Worm (Caenorhabditis elegans) whole organism, late embryonic: Measurements from ENCODE around the gene tre-4.
A peak's percentile ranks its signal among the peaks of the same experiment; 100 is the strongest.

Source experiments
- C08G9.2 ChIP-seq: sonication (generic microtip); optimal IDR thresholded peaks from 2 replicates; lab custom pipeline; 2016; ENCODE audit warnings: mild to moderate bottlenecking, missing genetic modification characterization, moderate library complexity, missing compliant biosample characterization
- F13H6.1 ChIP-seq: sonication (generic microtip); optimal IDR thresholded peaks from 2 replicates; lab custom pipeline; 2016; ENCODE audit warnings: missing genetic modification characterization, missing compliant biosample characterization
- K09A11.1 ChIP-seq: sonication (generic microtip); optimal IDR thresholded peaks from 2 replicates; lab custom pipeline; 2017; ENCODE audit warnings: antibody characterized with exemption, mild to moderate bottlenecking, missing genetic modification characterization, missing compliant biosample characterization; ENCODE audit not compliant: insufficient read depth
- T23F11.4 ChIP-seq: fragments of 200-800 bp; sonication (Bioruptor generic); optimal IDR thresholded peaks from 2 replicates; lab custom pipeline; 2018; ENCODE audit warnings: mild to moderate bottlenecking, missing genetic modification characterization, missing compliant biosample characterization
- ahr-1 ChIP-seq: sonication (generic microtip); optimal IDR thresholded peaks from 2 replicates; lab custom pipeline; 2016; ENCODE audit warnings: missing genetic modification characterization, missing compliant biosample characterization
- ceh-14 ChIP-seq: sonication (generic microtip); optimal IDR thresholded peaks from 2 replicates; lab custom pipeline; 2016; ENCODE audit warnings: missing genotype, missing genetic modification characterization, missing compliant biosample characterization
- ceh-19 ChIP-seq: fragments of 200-800 bp; sonication (Bioruptor generic); optimal IDR thresholded peaks from 2 replicates; lab custom pipeline; 2018; ENCODE audit warnings: mild to moderate bottlenecking, missing genetic modification characterization, missing compliant biosample characterization
- ceh-31 ChIP-seq: sonication (generic microtip); optimal IDR thresholded peaks from 2 replicates; lab custom pipeline; 2016; ENCODE audit warnings: missing genetic modification characterization, missing compliant biosample characterization
- ceh-48 ChIP-seq: sonication (generic microtip); optimal IDR thresholded peaks from 2 replicates; lab custom pipeline; 2016; ENCODE audit warnings: missing genetic modification characterization, inconsistent platforms, missing compliant biosample characterization
- elt-2 ChIP-seq: sonication (generic microtip); optimal IDR thresholded peaks from 2 replicates; lab custom pipeline; 2016; ENCODE audit warnings: missing genetic modification reagents, missing genetic modification characterization, missing compliant biosample characterization
- eyg-1 ChIP-seq: sonication (generic microtip); optimal IDR thresholded peaks from 2 replicates; lab custom pipeline; 2016; ENCODE audit warnings: missing genotype, missing genetic modification characterization, missing compliant biosample characterization
- fax-1 ChIP-seq: sonication (generic microtip); optimal IDR thresholded peaks from 2 replicates; lab custom pipeline; 2016; ENCODE audit warnings: missing genotype, missing genetic modification characterization, missing compliant biosample characterization
- gmeb-2 ChIP-seq: sonication (generic microtip); optimal IDR thresholded peaks from 2 replicates; lab custom pipeline; 2016; ENCODE audit warnings: missing genetic modification characterization, inconsistent platforms, missing compliant biosample characterization
- hlh-13 ChIP-seq: fragments of 200-800 bp; sonication (Bioruptor generic); optimal IDR thresholded peaks from 2 replicates; lab custom pipeline; 2018; ENCODE audit warnings: mild to moderate bottlenecking, missing genetic modification characterization, missing compliant biosample characterization
- hlh-15 ChIP-seq: sonication (generic microtip); optimal IDR thresholded peaks from 2 replicates; lab custom pipeline; 2016; ENCODE audit warnings: missing genetic modification characterization, missing compliant biosample characterization
- hlh-8 ChIP-seq: sonication (generic microtip); optimal IDR thresholded peaks from 2 replicates; lab custom pipeline; 2016; ENCODE audit warnings: missing genotype, missing genetic modification characterization, missing compliant biosample characterization
- lin-11 ChIP-seq: fragments of 200-800 bp; sonication (Bioruptor generic); optimal IDR thresholded peaks from 2 replicates; lab custom pipeline; 2018; ENCODE audit warnings: mild to moderate bottlenecking, missing genetic modification characterization, missing compliant biosample characterization
- nfya-1 ChIP-seq: sonication (generic microtip); optimal IDR thresholded peaks from 2 replicates; lab custom pipeline; 2017; ENCODE audit warnings: missing genetic modification characterization, mild to moderate bottlenecking, missing compliant biosample characterization, antibody characterized with exemption, moderate library complexity
- npax-4 ChIP-seq: sonication (generic microtip); optimal IDR thresholded peaks from 2 replicates; lab custom pipeline; 2016; ENCODE audit warnings: missing genetic modification characterization, missing compliant biosample characterization
- odd-2 ChIP-seq: sonication (generic microtip); optimal IDR thresholded peaks from 2 replicates; lab custom pipeline; 2017; ENCODE audit warnings: antibody characterized with exemption, mild to moderate bottlenecking, missing genetic modification characterization, missing compliant biosample characterization
- pha-4 ChIP-seq: fragments of 150-350 bp; optimal IDR thresholded peaks from 2 replicates; lab custom pipeline; 2018; ENCODE audit warnings: missing biosample characterization, missing genetic modification reagents, missing genetic modification characterization
- pqm-1 ChIP-seq: sonication (generic microtip); optimal IDR thresholded peaks from 2 replicates; lab custom pipeline; 2016; ENCODE audit warnings: missing genetic modification characterization, missing compliant biosample characterization
- pros-1 ChIP-seq: fragments of 150-350 bp; optimal IDR thresholded peaks from 2 replicates; lab custom pipeline; 2014; ENCODE audit warnings: missing biosample characterization, missing genetic modification reagents, missing genetic modification characterization
- rnt-1 ChIP-seq: sonication (generic microtip); optimal IDR thresholded peaks from 2 replicates; lab custom pipeline; 2016; ENCODE audit warnings: missing genetic modification characterization, missing compliant biosample characterization
- sdc-2 ChIP-seq: sonication (generic microtip); optimal IDR thresholded peaks from 2 replicates; lab custom pipeline; 2016; ENCODE audit warnings: missing genotype, missing genetic modification characterization, missing compliant biosample characterization
- sox-4 ChIP-seq: sonication (generic microtip); optimal IDR thresholded peaks from 2 replicates; lab custom pipeline; 2017; ENCODE audit warnings: mild to moderate bottlenecking, missing genetic modification characterization, inconsistent platforms, missing compliant biosample characterization
- syd-9 ChIP-seq: sonication (generic microtip); optimal IDR thresholded peaks from 2 replicates; lab custom pipeline; 2016; ENCODE audit warnings: mild to moderate bottlenecking, missing genetic modification characterization, moderate library complexity, missing compliant biosample characterization
- ttx-3 ChIP-seq: sonication (generic microtip); optimal IDR thresholded peaks from 2 replicates; lab custom pipeline; 2016; ENCODE audit warnings: missing genetic modification reagents, missing genetic modification characterization, missing compliant biosample characterization
- unc-3 ChIP-seq, 2 experiments: fragments of 200-800 bp in 1 of 2; sonication (Bioruptor generic) in 1 of 2; sonication (generic microtip) in 1 of 2; conservative IDR thresholded peaks in 1 of 2; optimal IDR thresholded peaks in 1 of 2; 2 replicates each; pipeline versions ENCODE4 v1.3.6 to Lab custom; 2016 to 2022; ENCODE audit warnings: missing compliant biosample characterization in 2 of 2, missing genetic modification characterization in 2 of 2, missing genetic modification reagents in 1 of 2
- unc-42 ChIP-seq: sonication (generic microtip); optimal IDR thresholded peaks from 2 replicates; lab custom pipeline; 2016; ENCODE audit warnings: missing genotype, missing genetic modification characterization, missing compliant biosample characterization
- unc-55 ChIP-seq: sonication (generic microtip); optimal IDR thresholded peaks from 2 replicates; lab custom pipeline; 2017; ENCODE audit warnings: missing biosample characterization, missing genetic modification reagents, missing genetic modification characterization
- unc-86 ChIP-seq: sonication (generic microtip); optimal IDR thresholded peaks from 2 replicates; lab custom pipeline; 2016; ENCODE audit warnings: missing genetic modification characterization, missing compliant biosample characterization
- zip-5 ChIP-seq: sonication (generic microtip); optimal IDR thresholded peaks from 2 replicates; lab custom pipeline; 2016; ENCODE audit warnings: missing genetic modification characterization, missing compliant biosample characterization
- ztf-16 ChIP-seq: sonication (generic microtip); optimal IDR thresholded peaks from 2 replicates; lab custom pipeline; 2017; ENCODE audit warnings: missing genetic modification characterization, missing compliant biosample characterization

tre-4 gene

DNA sequence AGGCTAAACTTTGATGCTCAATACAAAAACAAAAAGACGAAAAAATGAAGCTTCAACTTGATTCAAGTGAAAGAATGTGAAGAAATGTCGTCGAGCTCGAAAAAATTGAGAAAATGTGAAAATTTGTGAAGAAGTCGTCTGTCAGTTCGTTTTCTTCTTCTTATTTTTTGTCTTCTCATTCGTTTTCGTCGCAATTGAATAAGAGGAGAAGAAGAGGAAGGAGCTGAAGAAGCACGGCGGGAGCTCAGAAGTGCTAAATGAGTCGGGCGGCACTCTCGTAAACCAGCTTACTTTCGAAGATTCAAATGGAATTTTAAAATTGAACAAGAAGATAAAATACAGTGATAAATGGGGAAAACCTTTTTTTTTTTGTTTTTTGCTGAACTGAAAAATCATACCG is 33.2 kb downstream of the tre-4 start:
- TF ChIP-seq ztf-16 (tag; lab: Kevin White, UChicago): no peak
- TF ChIP-seq K09A11.1 (tag; lab: Kevin White, UChicago): no peak
- no peak for TF ChIP-seq rnt-1
- TF ChIP-seq unc-42 (tag; lab: Kevin White, UChicago): peak; percentile 5
- no peak for TF ChIP-seq sox-4 (tag; lab: Kevin White, UChicago)

ce11 chrX:13506043-13506442 is 34.1 kb downstream of the tre-4 start:
- no peak for TF ChIP-seq odd-2 (tag; lab: Kevin White, UChicago)
- TF ChIP-seq ceh-31 (tag; lab: Kevin White, UChicago): peak; percentile 8
- TF ChIP-seq unc-42 (tag; lab: Kevin White, UChicago): peak; percentile 42
- TF ChIP-seq T23F11.4 (GFP tag; lab: Kevin White, UChicago): no peak

ce11 chrX:13506493-13506892 is 34.5 kb downstream of the tre-4 start:
- TF ChIP-seq elt-2 (no peak), eyg-1 (tag; lab: Kevin White, UChicago) (no peak), C08G9.2 (no peak), ceh-14 (tag; lab: Kevin White, UChicago) (no peak), unc-86 (tag; lab: Kevin White, UChicago) (no peak), ceh-19 (GFP tag; lab: Kevin White, UChicago) (no peak), unc-55 (GFP tag; lab: Kevin White, UChicago) (no peak), ceh-48 (no peak), pros-1 (tag; lab: Kevin White, UChicago) (no peak), ahr-1 (tag; lab: Kevin White, UChicago) (no peak), zip-5 (no peak), hlh-8 (tag; lab: Kevin White, UChicago) (no peak), odd-2 (tag; lab: Kevin White, UChicago) (no peak), lin-11 (tag; lab: Kevin White, UChicago) (no peak), unc-3 (GFP tag; conservative IDR thresholded peaks at IDR 0.05; lab: Robert Waterston, UW) (no peak), unc-3 (tag; optimal IDR thresholded peaks at IDR 0.05; lab: Kevin White, UChicago) (no peak), sox-4 (tag; lab: Kevin White, UChicago) (no peak), fax-1 (no peak), F13H6.1 (tag; lab: Kevin White, UChicago) (no peak)

DNA sequence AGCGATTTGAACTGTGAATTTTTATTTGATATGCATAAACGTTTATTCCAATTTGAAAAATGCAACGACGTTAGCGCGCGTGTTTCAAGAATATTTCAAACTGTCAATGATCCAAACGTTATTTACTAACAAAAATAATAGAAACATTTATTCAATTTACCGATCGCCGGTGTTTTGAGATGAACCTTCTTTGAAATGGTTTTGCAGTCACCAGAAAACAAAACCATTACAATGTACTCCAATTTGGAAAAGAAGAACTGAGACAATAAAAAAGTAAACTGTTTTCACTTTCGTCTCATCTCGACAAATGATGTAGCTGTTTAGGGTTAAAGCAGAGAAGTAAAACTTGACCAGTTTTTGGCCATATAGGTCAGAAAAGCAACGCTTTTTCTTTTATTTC is 35.3 kb downstream of the tre-4 start, which contains the start of gene H06A10.1:
TSS of gene H06A10.1 (plus strand) at position 301 of the 400 bp plus-strand sequence.
- TF ChIP-seq syd-9 (tag; lab: Kevin White, UChicago): no peak
- no peak for TF ChIP-seq pqm-1 (tag; lab: Kevin White, UChicago)
- TF ChIP-seq npax-4 (tag; lab: Kevin White, UChicago): no peak
- TF ChIP-seq hlh-13 (GFP tag; lab: Kevin White, UChicago): no peak
- no peak for TF ChIP-seq gmeb-2 (tag; lab: Kevin White, UChicago)
- TF ChIP-seq pha-4 (tag; lab: Kevin White, UChicago): no peak
- no peak for TF ChIP-seq ttx-3 (tag; lab: Kevin White, UChicago)
- TF ChIP-seq hlh-15 (tag; lab: Kevin White, UChicago): no peak
- TF ChIP-seq nfya-1 (tag; lab: Kevin White, UChicago): no peak
- TF ChIP-seq F13H6.1 (tag; lab: Kevin White, UChicago): no peak
- no peak for TF ChIP-seq sdc-2 (tag; lab: Kevin White, UChicago)
